Worm (Caenorhabditis elegans): Measurements from ENCODE around the gene T08D10.3.

Gene T08D10.3

ce11 chrX:11969085-11969484 is 13.9 kb downstream of the T08D10.3 start:
- TF ChIP-seq cebp-1 (GFP tag; IDR thresholded peaks at IDR 0.05), result no peak
- no peak for TF ChIP-seq cebp-1 (tag; optimal IDR thresholded peaks at IDR 0.05)
- no peak for TF ChIP-seq attf-3 (GFP tag; conservative IDR thresholded peaks at IDR 0.05)
- no peak for TF ChIP-seq efl-1 (GFP tag; optimal IDR thresholded peaks at IDR 0.05)

- TF ChIP-seq K11D2.4 (GFP tag; IDR thresholded peaks at IDR 0.05) (peak; percentile 29; the same call in 1 of the 2 replicates), nhr-80 (tag; optimal IDR thresholded peaks at IDR 0.05) (no peak)
These were observed 14.3 kb downstream of the T08D10.3 start for ce11 chrX:11969554-11969953.

ce11 chrX:11971323-11971722 is 16.1 kb downstream of the T08D10.3 start:
- TF ChIP-seq fkh-3 (tag; optimal IDR thresholded peaks at IDR 0.05), result no peak
- peak; percentile 6 for TF ChIP-seq repo-1 (tag; optimal IDR thresholded peaks at IDR 0.05)
- no peak for TF ChIP-seq atf-7 (tag; optimal IDR thresholded peaks at IDR 0.05)
- no peak for TF ChIP-seq F55B11.4 (tag; optimal IDR thresholded peaks at IDR 0.05; ENCODE audit: borderline replicate concordance, insufficient read depth)

DNA sequence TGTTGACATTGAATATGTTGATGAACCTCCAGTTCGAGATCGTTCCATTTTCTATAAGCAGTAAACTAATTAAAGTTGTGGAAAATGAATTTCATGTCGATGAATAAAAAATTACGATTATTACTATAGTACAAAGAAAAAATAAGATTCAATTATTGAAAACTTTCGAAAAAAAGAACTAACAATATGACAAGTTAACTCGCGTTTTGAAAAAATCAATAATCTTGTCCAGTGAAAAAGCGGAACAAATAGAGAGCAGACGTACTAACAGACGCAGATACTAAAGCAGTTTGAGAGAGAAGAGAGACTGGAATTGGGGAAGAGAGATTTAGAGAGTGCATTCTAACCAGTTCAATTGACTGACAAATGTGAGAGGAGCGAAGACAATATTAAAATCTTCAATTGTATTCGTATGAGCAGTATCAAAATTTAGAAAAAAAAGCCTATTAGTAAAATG is 19.4 kb downstream of the T08D10.3 start, which contains the start of gene set-6:
TSS of gene set-6 (minus strand) at position 51 of the 457 bp plus-strand sequence.
- TF ChIP-seq dpl-1 (GFP tag; optimal IDR thresholded peaks at IDR 0.05) (no peak), sdz-38 (tag; optimal IDR thresholded peaks at IDR 0.05) (no peak), ekl-4 (GFP tag; IDR thresholded peaks at IDR 0.05) (no peak)

ce11 chrX:11982065-11982464 is 26.8 kb downstream of the T08D10.3 start, which contains the start of gene nhr-167:
TSS of gene nhr-167 (minus strand) at chrX:11982085.
- TF ChIP-seq madf-10 (tag; optimal IDR thresholded peaks at IDR 0.05) (no peak), die-1 (tag; optimal IDR thresholded peaks at IDR 0.05) (no peak), F37B4.10 (GFP tag; IDR thresholded peaks at IDR 0.05) (no peak), Y67H2A.10 (GFP tag; conservative IDR thresholded peaks at IDR 0.05) (no peak), somi-1 (GFP tag; optimal IDR thresholded peaks at IDR 0.05) (no peak), F10E7.11 (tag; optimal IDR thresholded peaks at IDR 0.05) (no peak), chd-7 (tag; optimal IDR thresholded peaks at IDR 0.05) (no peak), mel-28 (tag; optimal IDR thresholded peaks at IDR 0.05; ENCODE audit: borderline replicate concordance) (no peak), lag-1 (GFP tag; IDR thresholded peaks at IDR 0.05) (no peak), lir-1 (GFP tag; conservative IDR thresholded peaks at IDR 0.05) (no peak), lsy-27 (tag; optimal IDR thresholded peaks at IDR 0.05; ENCODE audit: borderline replicate concordance, insufficient read depth) (no peak), nfya-1 (tag; optimal IDR thresholded peaks at IDR 0.05; ENCODE audit: borderline replicate concordance, insufficient read depth) (no peak), fkh-3 (tag; optimal IDR thresholded peaks at IDR 0.05) (no peak), athp-1 (tag; optimal IDR thresholded peaks at IDR 0.05) (no peak), zim-3 (tag; optimal IDR thresholded peaks at IDR 0.05) (no peak), B0019.2 (GFP tag; conservative IDR thresholded peaks at IDR 0.05) (no peak), ceh-91 (GFP tag; IDR thresholded peaks at IDR 0.05) (no peak), snpc-4 (GFP tag; optimal IDR thresholded peaks at IDR 0.05) (no peak), snpc-4 (tag; optimal IDR thresholded peaks at IDR 0.05) (no peak), rcor-1 (GFP tag; IDR thresholded peaks at IDR 0.05) (no peak), C06A6.2 (GFP tag; conservative IDR thresholded peaks at IDR 0.05) (no peak)

Measured in whole organism, young adult.